Fruit fly (Drosophila melanogaster) whole organism: ENCODE measurements around the gene Sse.

Experiments used
- CG8478 ChIP-seq: fragments of >200 bp; optimal IDR thresholded peaks from 2 replicates; lab custom pipeline; 2018; ENCODE audit warnings: inconsistent platforms
- Dll ChIP-seq: fragments of >200 bp; optimal IDR thresholded peaks from 2 replicates; lab custom pipeline; 2017
- EcR ChIP-seq, 2 experiments: fragments of >200 bp; optimal IDR thresholded peaks; 2 replicates each; lab custom pipeline; 2017; ENCODE audit warnings: missing biosample characterization in 2 of 2, missing genetic modification characterization in 2 of 2, missing genetic modification reagents in 2 of 2
- pan ChIP-seq: fragments of >200 bp; optimal IDR thresholded peaks from 2 replicates; lab custom pipeline; 2017
- psq ChIP-seq: fragments of >200 bp; optimal IDR thresholded peaks from 2 replicates; lab custom pipeline; 2017

DNA sequence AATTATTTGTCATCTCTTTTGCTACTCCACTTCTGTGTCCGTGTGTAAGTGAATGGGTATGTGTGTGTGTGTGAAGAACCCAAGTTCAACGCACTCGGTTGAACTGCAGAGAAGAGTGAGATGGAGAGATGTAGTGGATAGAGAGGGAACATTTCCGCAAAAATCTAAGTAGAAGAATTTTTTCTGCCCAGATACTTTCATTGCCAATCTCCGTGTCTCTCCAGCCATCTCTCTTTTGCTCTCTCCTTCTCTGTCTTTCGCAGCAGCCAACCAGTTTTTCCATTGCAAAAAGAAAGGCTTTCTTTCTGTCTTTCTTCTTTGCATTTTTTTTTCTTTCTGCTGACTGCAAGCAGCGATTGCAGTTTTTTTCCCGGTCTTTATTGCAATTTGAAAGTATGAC is 43.4 kb downstream of the Sse start:
- no peak for TF ChIP-seq Dll (lab: Kevin White, UChicago)
- no peak for TF ChIP-seq CG8478 (lab: Kevin White, UChicago)
- no peak for TF ChIP-seq pan (lab: Kevin White, UChicago)
- TF ChIP-seq EcR (GFP tag; optimal IDR thresholded peaks at IDR 0.05; lab: Kevin White, UChicago) = peak; percentile 55 to 86
- no peak for TF ChIP-seq psq (lab: Kevin White, UChicago)
